Fruit fly (Drosophila melanogaster): ENCODE data around the gene Myo61F.

The Myo61F gene

DNA sequence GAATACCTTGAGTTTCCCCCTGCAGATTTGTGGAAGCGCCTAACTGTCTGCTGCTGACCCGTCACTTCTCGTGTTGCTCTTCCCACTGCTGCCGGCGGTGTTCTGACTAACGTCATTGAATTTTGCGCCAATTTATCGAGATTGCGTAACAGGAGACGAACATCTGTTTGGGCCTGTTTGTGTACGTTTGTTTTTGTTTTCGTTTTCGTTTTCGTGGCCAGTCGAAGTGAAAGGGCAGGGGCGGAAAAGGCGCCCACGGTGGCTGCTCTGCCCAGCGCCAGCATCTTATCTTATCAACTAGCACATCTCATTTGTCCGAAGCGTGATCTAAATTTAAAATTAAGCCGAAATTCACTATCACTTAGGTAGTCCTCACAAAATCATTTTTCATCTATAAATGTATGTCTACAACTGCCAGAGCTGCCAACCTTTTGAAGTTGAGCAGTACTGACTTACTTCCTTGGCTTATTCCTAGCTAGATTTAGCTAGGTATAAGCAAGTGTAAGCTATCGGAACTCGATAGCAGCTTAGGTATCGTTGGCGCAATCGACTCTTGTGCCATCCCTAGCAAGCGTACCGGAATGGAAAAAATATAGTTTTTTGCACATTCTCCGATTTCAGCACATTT lies 11.2 kb upstream of the Myo61F start, which contains the start of the genes Ctr9 and Nt5a (continued):
- TF ChIP-seq Hsf (GFP tag; optimal IDR thresholded peaks at IDR 0.05) (peak; percentile 42), her (GFP tag; optimal IDR thresholded peaks at IDR 0.05) (peak; percentile 74), repo (GFP tag; optimal IDR thresholded peaks at IDR 0.05) (peak; percentile 40), pum (GFP tag; optimal IDR thresholded peaks at IDR 0.05) (no peak), psq (GFP tag; optimal IDR thresholded peaks at IDR 0.05) (no peak), CG10209 (GFP tag; optimal IDR thresholded peaks at IDR 0.05) (no peak), Bgb (GFP tag; IDR thresholded peaks at IDR 0.05; ENCODE audit: partially characterized antibody) (peak; percentile 85), nerfin-2 (GFP tag; IDR thresholded peaks at IDR 0.05; ENCODE audit: partially characterized antibody) (peak; percentile 49), CG32767 (GFP tag; IDR thresholded peaks at IDR 0.05) (0 out of 2 replicates have a peak, but pooled peaks have one; percentile 36), maf-S (GFP tag; optimal IDR thresholded peaks at IDR 0.05) (peak; percentile 45), CG10147 (GFP tag; optimal IDR thresholded peaks at IDR 0.05) (no peak), B-H1 (GFP tag; IDR thresholded peaks at IDR 0.05) (no peak), CG7963 (GFP tag; IDR thresholded peaks at IDR 0.05; ENCODE audit: partially characterized antibody) (peak; percentile 54; the same call in 2 of the 3 replicates), CG8089 (GFP tag; optimal IDR thresholded peaks at IDR 0.05) (peak; percentile 2), CG17186 (GFP tag; optimal IDR thresholded peaks at IDR 0.05) (peak; percentile 37), crol (GFP tag; IDR thresholded peaks at IDR 0.05) (no peak), wor (GFP tag; IDR thresholded peaks at IDR 0.05) (no peak), CG1529 (GFP tag; optimal IDR thresholded peaks at IDR 0.05) (no peak), pb (GFP tag; optimal IDR thresholded peaks at IDR 0.05) (peak; percentile 5), ase (GFP tag; IDR thresholded peaks at IDR 0.05) (no peak), CG14050 (GFP tag; IDR thresholded peaks at IDR 0.05) (no peak), GATAe (GFP tag; conservative IDR thresholded peaks at IDR 0.05) (no peak), knrl (GFP tag; IDR thresholded peaks at IDR 0.05; ENCODE audit: partially characterized antibody) (peak; percentile 75), slp2 (GFP tag; optimal IDR thresholded peaks at IDR 0.05) (peak; percentile 26), CG13624 (GFP tag; optimal IDR thresholded peaks at IDR 0.05) (peak; percentile 70), CG30020 (tag; optimal IDR thresholded peaks at IDR 0.05) (peak; percentile 74), kah (GFP tag; optimal IDR thresholded peaks at IDR 0.05) (no peak), CG8478 (optimal IDR thresholded peaks at IDR 0.05) (no peak), gcm (GFP tag; optimal IDR thresholded peaks at IDR 0.05) (no peak), crp (GFP tag; optimal IDR thresholded peaks at IDR 0.05) (peak in 1 of 2 experiments; percentile 79), CG2120 (GFP tag; optimal IDR thresholded peaks at IDR 0.05) (peak; percentile 84), zfh1 (GFP tag; IDR thresholded peaks at IDR 0.05) (0 out of 3 replicates have a peak, but pooled peaks have one; percentile 36), Dp (GFP tag; optimal IDR thresholded peaks at IDR 0.05) (peak; percentile 55), Lim3 (GFP tag; IDR thresholded peaks at IDR 0.05) (no peak), CG2202 (tag; optimal IDR thresholded peaks at IDR 0.05) (no peak), hkb (optimal IDR thresholded peaks at IDR 0.05) (peak; percentile 24), hkb (GFP tag; IDR thresholded peaks at IDR 0.05) (peak; percentile 36; the same call in 1 of the 2 replicates), chm (GFP tag; IDR thresholded peaks at IDR 0.05) (no peak), yki (optimal IDR thresholded peaks at IDR 0.05) (no peak), CG2875 (GFP tag; optimal IDR thresholded peaks at IDR 0.05) (no peak), MESR4 (GFP tag; optimal IDR thresholded peaks at IDR 0.05) (peak; percentile 84), CG12236 (GFP tag; optimal IDR thresholded peaks at IDR 0.05) (no peak), btn (GFP tag; optimal IDR thresholded peaks at IDR 0.05) (no peak), gce (GFP tag; IDR thresholded peaks at IDR 0.05) (no peak), CG1647 (GFP tag; optimal IDR thresholded peaks at IDR 0.05) (peak; percentile 50), luna (GFP tag; optimal IDR thresholded peaks at IDR 0.05) (no peak), grau (tag; optimal IDR thresholded peaks at IDR 0.05) (peak; percentile 58), E2f2 (GFP tag; IDR thresholded peaks at IDR 0.05) (peak; percentile 53), org-1 (GFP tag; optimal IDR thresholded peaks at IDR 0.05) (no peak), peb (GFP tag; IDR thresholded peaks at IDR 0.05) (no peak), CG3726 (GFP tag; IDR thresholded peaks at IDR 0.05) (no peak), CG30403 (GFP tag; optimal IDR thresholded peaks at IDR 0.05) (peak; percentile 68)

Data from whole organism, embryonic.